Fruit fly (Drosophila melanogaster) whole organism, embryonic: Measurements from ENCODE around the gene Nup93-1.

ENCODE experiments used
- CG10543 ChIP-seq: fragments of 200-800 bp; sonication (Bioruptor generic); optimal IDR thresholded peaks from 3 replicates; lab custom pipeline; 2017; ENCODE audit warnings: missing biosample characterization, mild to moderate bottlenecking, missing genetic modification characterization, moderate library complexity
- CG12391 ChIP-seq: fragments of 200-800 bp; sonication (Bioruptor generic); optimal IDR thresholded peaks from 3 replicates; lab custom pipeline; 2018; ENCODE audit warnings: missing biosample characterization, mild to moderate bottlenecking, missing genetic modification characterization, moderate library complexity
- CG13624 ChIP-seq: fragments of 200-800 bp; sonication (Bioruptor generic); optimal IDR thresholded peaks from 2 replicates; lab custom pipeline; 2016; ENCODE audit warnings: missing biosample characterization, missing genetic modification characterization
- CG14050 ChIP-seq: fragments of 200-800 bp; sonication (Bioruptor generic); IDR thresholded peaks from 3 replicates; pipeline ENCODE4 v1.3.6; 2022; ENCODE audit warnings: missing biosample characterization, missing genetic modification characterization
- CG15514 ChIP-seq: fragments of 200-800 bp; sonication (Bioruptor generic); optimal IDR thresholded peaks from 3 replicates; lab custom pipeline; 2017; ENCODE audit warnings: missing biosample characterization, missing genetic modification characterization, mild to moderate bottlenecking, moderate library complexity, missing genetic modification reagents
- CG32532 ChIP-seq: fragments of 200-800 bp; sonication (Bioruptor generic); IDR thresholded peaks from 2 replicates; pipeline ENCODE4 v1.3.6; 2022; ENCODE audit warnings: missing biosample characterization, missing genetic modification characterization
- CG32767 ChIP-seq: fragments of 200-800 bp; sonication (Bioruptor generic); IDR thresholded peaks from 2 replicates; pipeline ENCODE4 v1.3.6; 2022; ENCODE audit warnings: missing biosample characterization, missing genetic modification characterization
- CG34422 ChIP-seq: fragments of 200-800 bp; sonication (Bioruptor generic); IDR thresholded peaks from 3 replicates; pipeline ENCODE4 v1.3.6; 2022; ENCODE audit warnings: missing biosample characterization, missing genetic modification characterization
- CG3995 ChIP-seq: fragments of 200-800 bp; sonication (Bioruptor generic); optimal IDR thresholded peaks from 3 replicates; lab custom pipeline; 2016; ENCODE audit warnings: missing biosample characterization, missing genetic modification characterization
- CG4360 ChIP-seq: fragments of 200-800 bp; sonication (Bioruptor generic); IDR thresholded peaks from 2 replicates; pipeline ENCODE4 v1.3.6; 2022; ENCODE audit warnings: missing biosample characterization, missing genetic modification characterization
- CG4404 ChIP-seq: fragments of 200-800 bp; sonication (Bioruptor generic); IDR thresholded peaks from 2 replicates; pipeline ENCODE4 v1.3.6; 2022; ENCODE audit warnings: missing biosample characterization, missing genetic modification characterization
- CG4820 ChIP-seq: fragments of 200-800 bp; sonication (Bioruptor generic); optimal IDR thresholded peaks from 3 replicates; lab custom pipeline; 2016; ENCODE audit warnings: missing biosample characterization, missing genetic modification characterization
- Camta ChIP-seq: fragments of 200-800 bp; sonication (Bioruptor generic); optimal IDR thresholded peaks from 2 replicates; lab custom pipeline; 2016; ENCODE audit warnings: missing biosample characterization, missing genetic modification characterization
- Dll ChIP-seq: fragments of 200-800 bp; sonication (Bioruptor generic); IDR thresholded peaks from 4 replicates; pipeline ENCODE4 v1.3.6; 2022; ENCODE audit warnings: missing biosample characterization, missing genetic modification characterization; ENCODE audit not compliant: partially characterized antibody
- Dp ChIP-seq: fragments of 200-800 bp; sonication (Bioruptor generic); optimal IDR thresholded peaks from 2 replicates; lab custom pipeline; 2018; ENCODE audit warnings: missing biosample characterization, mild to moderate bottlenecking, missing genetic modification characterization, moderate library complexity
- E2f2 ChIP-seq: fragments of 200-800 bp; sonication (Bioruptor generic); IDR thresholded peaks from 2 replicates; pipeline ENCODE4 v1.3.6; 2022; ENCODE audit warnings: missing biosample characterization, missing genetic modification characterization
- H2.0 ChIP-seq: fragments of 200-800 bp; sonication (Bioruptor generic); IDR thresholded peaks from 2 replicates; pipeline ENCODE4 v1.3.6; 2022; ENCODE audit warnings: missing biosample characterization, missing genetic modification characterization
- HHEX ChIP-seq: fragments of 200-800 bp; sonication (Bioruptor generic); optimal IDR thresholded peaks from 3 replicates; lab custom pipeline; 2017; ENCODE audit warnings: missing biosample characterization, mild to moderate bottlenecking, missing genetic modification characterization, missing genetic modification reagents
- HLH4C ChIP-seq: fragments of 200-800 bp; sonication (Bioruptor generic); IDR thresholded peaks from 3 replicates; pipeline ENCODE4 v1.3.6; 2022; ENCODE audit warnings: missing biosample characterization, missing genetic modification characterization; ENCODE audit not compliant: partially characterized antibody
- MBD-R2 ChIP-seq: fragments of 200-800 bp; sonication (Bioruptor generic); IDR thresholded peaks from 2 replicates; pipeline ENCODE4 v1.3.6; 2022; ENCODE audit warnings: missing biosample characterization, missing genetic modification characterization
- MESR4 ChIP-seq: fragments of 200-800 bp; sonication (Bioruptor generic); optimal IDR thresholded peaks from 2 replicates; lab custom pipeline; 2018; ENCODE audit warnings: missing biosample characterization, mild to moderate bottlenecking, missing genetic modification characterization, moderate library complexity
- Med ChIP-seq: fragments of 200-800 bp; sonication (Bioruptor generic); peaks from one replicate; lab custom pipeline; 2016; ENCODE audit warnings: missing biosample characterization, missing genetic modification characterization, mild to moderate bottlenecking, inconsistent platforms, moderate library complexity
- Meics ChIP-seq: fragments of 200-800 bp; sonication (Bioruptor generic); optimal IDR thresholded peaks from 2 replicates; lab custom pipeline; 2017; ENCODE audit warnings: missing biosample characterization, mild to moderate bottlenecking, missing genetic modification characterization
- NC2α ChIP-seq: fragments of 200-800 bp; sonication (Bioruptor generic); optimal IDR thresholded peaks from 2 replicates; lab custom pipeline; 2016; ENCODE audit warnings: missing biosample characterization, missing genetic modification characterization
- Optix ChIP-seq: fragments of 200-800 bp; sonication (Bioruptor generic); IDR thresholded peaks from 3 replicates; pipeline ENCODE4 v1.3.6; 2022; ENCODE audit warnings: missing biosample characterization, missing genetic modification characterization
- Pdp1 ChIP-seq, 2 experiments: fragments of 200-800 bp; sonication (Bioruptor generic); optimal IDR thresholded peaks; 3 replicates each; lab custom pipeline; 2016; ENCODE audit warnings: missing biosample characterization in 2 of 2, missing genetic modification characterization in 2 of 2, mild to moderate bottlenecking in 1 of 2, moderate library complexity in 1 of 2
- Sin3A ChIP-seq: fragments of >200 bp; optimal IDR thresholded peaks from 2 replicates; lab custom pipeline; 2018
- bowl ChIP-seq: fragments of 200-800 bp; sonication (Bioruptor generic); IDR thresholded peaks from 2 replicates; pipeline ENCODE4 v1.3.6; 2022; ENCODE audit warnings: missing biosample characterization, missing genetic modification characterization
- btn ChIP-seq: fragments of 200-800 bp; sonication (Bioruptor generic); optimal IDR thresholded peaks from 2 replicates; lab custom pipeline; 2016; ENCODE audit warnings: missing biosample characterization, missing genetic modification characterization
- ci ChIP-seq: fragments of 200-800 bp; sonication (Bioruptor generic); IDR thresholded peaks from 3 replicates; pipeline ENCODE4 v1.3.6; 2022; ENCODE audit warnings: missing biosample characterization, missing genetic modification characterization
- crp ChIP-seq, 2 experiments: fragments of 200-800 bp; sonication (Bioruptor generic); optimal IDR thresholded peaks; 2 replicates in 1 of 2; 3 replicates in 1 of 2; lab custom pipeline; 2017; ENCODE audit warnings: missing biosample characterization in 2 of 2, missing genetic modification characterization in 2 of 2, mild to moderate bottlenecking in 1 of 2, moderate library complexity in 1 of 2
- dysf ChIP-seq: fragments of 200-800 bp; sonication (Bioruptor generic); IDR thresholded peaks from 3 replicates; pipeline ENCODE4 v1.3.6; 2022; ENCODE audit warnings: missing biosample characterization, missing genetic modification characterization
- ewg ChIP-seq: fragments of 200-800 bp; sonication (Bioruptor generic); optimal IDR thresholded peaks from 3 replicates; lab custom pipeline; 2017; ENCODE audit warnings: mild to moderate bottlenecking, missing biosample characterization, missing genetic modification reagents, missing genetic modification characterization
- fd3F ChIP-seq: fragments of 200-800 bp; sonication (Bioruptor generic); optimal IDR thresholded peaks from 2 replicates; lab custom pipeline; 2018; ENCODE audit warnings: missing biosample characterization, mild to moderate bottlenecking, missing genetic modification characterization, moderate library complexity
- fu2 ChIP-seq: fragments of 200-800 bp; sonication (Bioruptor generic); optimal IDR thresholded peaks from 2 replicates; lab custom pipeline; 2016; ENCODE audit warnings: missing biosample characterization, missing genetic modification characterization
- gce ChIP-seq: fragments of 200-800 bp; sonication (Bioruptor generic); IDR thresholded peaks from 3 replicates; pipeline ENCODE4 v1.3.6; 2022; ENCODE audit warnings: missing biosample characterization, missing genetic modification characterization
- ken ChIP-seq: fragments of 200-800 bp; sonication (Bioruptor generic); IDR thresholded peaks from 3 replicates; pipeline ENCODE4 v1.3.6; 2022; ENCODE audit warnings: missing biosample characterization, missing genetic modification characterization
- lab ChIP-seq: fragments of 200-800 bp; sonication (Bioruptor generic); optimal IDR thresholded peaks from 3 replicates; lab custom pipeline; 2017; ENCODE audit warnings: missing biosample characterization, missing genetic modification characterization, mild to moderate bottlenecking, moderate library complexity, missing genetic modification reagents
- lilli ChIP-seq: fragments of 200-800 bp; sonication (Bioruptor generic); optimal IDR thresholded peaks from 3 replicates; lab custom pipeline; 2016; ENCODE audit warnings: missing biosample characterization, missing genetic modification characterization
- phol ChIP-seq: fragments of 200-800 bp; sonication (Bioruptor generic); optimal IDR thresholded peaks from 3 replicates; lab custom pipeline; 2018; ENCODE audit warnings: missing biosample characterization, mild to moderate bottlenecking, missing genetic modification characterization, moderate library complexity
- pnt ChIP-seq: fragments of 200-800 bp; sonication (Bioruptor generic); optimal IDR thresholded peaks from 3 replicates; lab custom pipeline; 2016; ENCODE audit warnings: missing biosample characterization, missing genetic modification characterization
- prd ChIP-seq, 3 experiments: fragments of >200 bp in 2 of 3; fragments of 200-800 bp in 1 of 3; sonication (Bioruptor generic) in 1 of 3; optimal IDR thresholded peaks in 2 of 3; IDR thresholded peaks in 1 of 3; 2 replicates in 2 of 3; 3 replicates in 1 of 3; pipeline versions ENCODE4 v1.3.6 to Lab custom; 2017 to 2022; ENCODE audit warnings: missing biosample characterization in 1 of 3, missing genetic modification characterization in 1 of 3
- row ChIP-seq: fragments of 200-800 bp; sonication (Bioruptor generic); IDR thresholded peaks from 3 replicates; pipeline ENCODE4 v1.3.6; 2022; ENCODE audit warnings: missing biosample characterization, missing genetic modification characterization
- sens ChIP-seq: fragments of 200-800 bp; sonication (Bioruptor generic); peaks from one replicate; lab custom pipeline; 2016; ENCODE audit warnings: missing biosample characterization, missing genetic modification characterization
- toy ChIP-seq: fragments of 200-800 bp; sonication (Bioruptor generic); IDR thresholded peaks from 2 replicates; pipeline ENCODE4 v1.3.6; 2022; ENCODE audit warnings: missing biosample characterization, missing genetic modification characterization
- tup ChIP-seq: fragments of 200-800 bp; sonication (Bioruptor generic); optimal IDR thresholded peaks from 2 replicates; lab custom pipeline; 2016; ENCODE audit warnings: missing biosample characterization, mild to moderate bottlenecking, missing genetic modification characterization, moderate library complexity
- unc-4 ChIP-seq: fragments of 200-800 bp; sonication (Bioruptor generic); IDR thresholded peaks from 2 replicates; pipeline ENCODE4 v1.3.6; 2022; ENCODE audit warnings: missing biosample characterization, missing genetic modification characterization; ENCODE audit not compliant: partially characterized antibody
- wdn ChIP-seq: fragments of 200-800 bp; sonication (Bioruptor generic); IDR thresholded peaks from 2 replicates; pipeline ENCODE4 v1.3.6; 2022; ENCODE audit warnings: missing biosample characterization, missing genetic modification characterization

Nup93-1 gene

DNA sequence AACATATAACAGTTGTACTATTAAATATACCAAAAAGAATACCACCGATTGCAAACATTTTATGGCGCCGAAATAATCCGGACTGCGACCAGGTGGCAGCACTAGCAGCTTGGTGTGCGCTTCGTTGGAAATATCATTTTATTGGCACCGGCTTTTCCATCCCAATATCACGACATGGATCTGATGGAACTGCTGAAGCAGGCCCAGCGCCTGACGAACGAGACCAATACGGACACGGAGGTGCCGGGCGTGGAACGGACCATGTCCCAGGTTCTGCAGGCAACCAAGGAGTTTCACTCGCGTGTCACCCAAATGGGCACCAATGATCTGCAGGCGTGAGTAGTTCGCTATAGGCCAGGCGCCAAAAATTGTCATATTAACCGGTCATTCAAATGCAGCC is at the start of gene Nup93-1:
Gene Nup93-1 (plus strand): TSS at position 74 of the 400 bp plus-strand sequence.
- TF ChIP-seq Dll (GFP tag; lab: Robert Waterston, UW) (no peak), CG14050 (GFP tag; lab: Robert Waterston, UW) (no peak), Meics (GFP tag; lab: Kevin White, UChicago) (no peak), gce (GFP tag; lab: Robert Waterston, UW) (no peak), Med (peak; percentile 52), CG4360 (GFP tag; lab: Robert Waterston, UW) (0 out of 2 replicates have a peak, but pooled peaks have one; percentile 19), fu2 (GFP tag; lab: Kevin White, UChicago) (no peak), HHEX (no peak), Sin3A (lab: Kevin White, UChicago) (peak; percentile 23), unc-4 (GFP tag; lab: Robert Waterston, UW) (no peak), HLH4C (GFP tag; lab: Robert Waterston, UW) (no peak), CG32767 (GFP tag; lab: Robert Waterston, UW) (no peak), H2.0 (no peak), lilli (GFP tag; lab: Kevin White, UChicago) (no peak), sens (GFP tag; lab: Kevin White, UChicago) (no peak), ewg (GFP tag; lab: Kevin White, UChicago) (no peak), CG4820 (GFP tag; lab: Kevin White, UChicago) (no peak), CG10543 (no peak), E2f2 (GFP tag; lab: Robert Waterston, UW) (peak; percentile 43), row (GFP tag; lab: Robert Waterston, UW) (no peak), ken (GFP tag; lab: Robert Waterston, UW) (0 out of 3 replicates have a peak, but pooled peaks have one; percentile 7), Optix (GFP tag; lab: Robert Waterston, UW) (no peak), crp (GFP tag; optimal IDR thresholded peaks at IDR 0.05; lab: Kevin White, UChicago) (no peak), lab (GFP tag; lab: Kevin White, UChicago) (no peak), CG12391 (tag; lab: Kevin White, UChicago) (no peak), CG32532 (no peak), pnt (GFP tag; lab: Kevin White, UChicago) (no peak), MBD-R2 (GFP tag; lab: Robert Waterston, UW) (peak; percentile 54), CG15514 (GFP tag; lab: Kevin White, UChicago) (no peak), MESR4 (GFP tag; lab: Kevin White, UChicago) (peak; percentile 30), Camta (GFP tag; lab: Kevin White, UChicago) (no peak), Dp (peak; percentile 39), fd3F (no peak), ci (GFP tag; lab: Robert Waterston, UW) (no peak), bowl (GFP tag; lab: Robert Waterston, UW) (no peak), CG34422 (GFP tag; lab: Robert Waterston, UW) (peak; percentile 52; the same call in 1 of the 3 replicates)

DNA sequence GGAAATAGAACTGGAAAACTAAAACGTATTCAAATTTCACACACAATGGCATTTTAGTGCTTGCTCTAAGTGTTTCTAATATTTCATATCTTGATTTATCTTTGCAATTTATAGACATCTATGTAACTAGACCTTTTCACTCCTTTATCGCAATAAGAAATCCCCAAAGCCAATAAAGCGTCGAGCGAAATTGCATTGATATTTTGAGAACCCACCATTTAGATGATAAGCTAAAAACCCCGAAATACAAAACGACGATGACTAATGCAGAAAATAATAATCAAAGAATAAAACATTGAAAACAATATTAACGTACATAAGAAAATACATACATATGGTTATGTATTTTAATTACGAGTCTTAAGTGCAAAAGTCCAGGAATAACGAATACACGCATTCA is 44.1 kb upstream of the Nup93-1 start:
- TF ChIP-seq crp (GFP tag; optimal IDR thresholded peaks at IDR 0.05; lab: Kevin White, UChicago), result no peak
- no peak for TF ChIP-seq dysf (GFP tag; lab: Robert Waterston, UW)
- no peak for TF ChIP-seq NC2α
- TF ChIP-seq tup (GFP tag; lab: Kevin White, UChicago), result no peak
- TF ChIP-seq Pdp1 (GFP tag; optimal IDR thresholded peaks at IDR 0.05; lab: Kevin White, UChicago), result no peak
- TF ChIP-seq prd (optimal IDR thresholded peaks at IDR 0.05; lab: Kevin White, UChicago), result no peak
- TF ChIP-seq prd (GFP tag; IDR thresholded peaks at IDR 0.05; lab: Robert Waterston, UW), result no peak
- no peak for TF ChIP-seq ewg (GFP tag; lab: Kevin White, UChicago)
- no peak for TF ChIP-seq wdn
- TF ChIP-seq CG13624 (GFP tag; lab: Kevin White, UChicago), result no peak
- TF ChIP-seq toy (GFP tag; lab: Robert Waterston, UW), result no peak
- no peak for TF ChIP-seq phol
- no peak for TF ChIP-seq CG3995
- TF ChIP-seq btn (GFP tag; lab: Kevin White, UChicago), result no peak
- no peak for TF ChIP-seq CG4404 (GFP tag; lab: Robert Waterston, UW)
